Worm (Caenorhabditis elegans) whole organism, early embryonic: ENCODE data around the gene dmsr-14.

ENCODE experiments used
- B0310.2 ChIP-seq: sonication (generic microtip); optimal IDR thresholded peaks from 2 replicates; lab custom pipeline; 2016; ENCODE audit warnings: mild to moderate bottlenecking, missing genetic modification characterization, missing compliant biosample characterization
- F13C5.2 ChIP-seq: sonication (generic microtip); optimal IDR thresholded peaks from 2 replicates; lab custom pipeline; 2017; ENCODE audit warnings: mild to moderate bottlenecking, missing genetic modification characterization, inconsistent platforms, missing compliant biosample characterization
- aly-1 ChIP-seq: sonication (generic microtip); optimal IDR thresholded peaks from 2 replicates; lab custom pipeline; 2016; ENCODE audit warnings: missing genetic modification characterization, missing compliant biosample characterization
- ama-1 ChIP-seq: fragments of 150-350 bp; optimal IDR thresholded peaks from 2 replicates; lab custom pipeline; 2014
- ceh-13 ChIP-seq: fragments of 200-800 bp; sonication (Bioruptor generic); optimal IDR thresholded peaks from 2 replicates; lab custom pipeline; 2018; ENCODE audit warnings: mild to moderate bottlenecking, missing genetic modification characterization, missing compliant biosample characterization
- ceh-36 ChIP-seq: sonication (generic microtip); optimal IDR thresholded peaks from 2 replicates; lab custom pipeline; 2016; ENCODE audit warnings: missing genetic modification characterization, inconsistent platforms, missing compliant biosample characterization
- ets-7 ChIP-seq: sonication (generic microtip); optimal IDR thresholded peaks from 2 replicates; lab custom pipeline; 2016; ENCODE audit warnings: missing genotype, missing genetic modification characterization, missing compliant biosample characterization
- scrt-1 ChIP-seq: fragments of 200-800 bp; sonication (Bioruptor generic); IDR thresholded peaks from 2 replicates; pipeline ENCODE4 v1.3.6; 2022; ENCODE audit warnings: missing genetic modification characterization, missing compliant biosample characterization
- tra-4 ChIP-seq: sonication (generic microtip); optimal IDR thresholded peaks from 2 replicates; lab custom pipeline; 2017; ENCODE audit warnings: missing genetic modification characterization, missing compliant biosample characterization

- no peak for TF ChIP-seq ama-1 (lab: Kevin White, UChicago)
- TF ChIP-seq aly-1 (tag; lab: Kevin White, UChicago), result no peak
- TF ChIP-seq tra-4 (tag; lab: Kevin White, UChicago), result no peak
- no peak for TF ChIP-seq ceh-36 (tag; lab: Kevin White, UChicago)
- no peak for TF ChIP-seq scrt-1 (GFP tag; lab: Robert Waterston, UW)
- no peak for TF ChIP-seq ets-7 (tag; lab: Kevin White, UChicago)
- TF ChIP-seq F13C5.2 (tag; lab: Kevin White, UChicago), result no peak
- TF ChIP-seq B0310.2 (tag; lab: Kevin White, UChicago), result no peak
- TF ChIP-seq ceh-13, result no peak
These were observed 41.4 kb downstream of the dmsr-14 start, which contains the start of gene srh-28 for ce11 chrV:6775708-6776107.
